Fruit fly (Drosophila melanogaster): ENCODE measurements around the gene ebi.

dm6 chr2L:435311-435806 is 20.5 kb downstream of the ebi start:
- no peak for TF ChIP-seq CG8478 (optimal IDR thresholded peaks at IDR 0.05)
- TF ChIP-seq CTCF (optimal IDR thresholded peaks at IDR 0.05), result no peak
